Fruit fly (Drosophila melanogaster): ENCODE data around the gene CG32263.

Gene CG32263

dm6 chr3L:3855194-3855980 lies 44.5 kb upstream of the CG32263 start (continued):
- TF ChIP-seq ac (GFP tag; optimal IDR thresholded peaks at IDR 0.05) (no peak), CG14860 (GFP tag; IDR thresholded peaks at IDR 0.05; ENCODE audit: partially characterized antibody) (no peak), CG5180 (GFP tag; optimal IDR thresholded peaks at IDR 0.05) (peak; percentile 37), CG4328 (GFP tag; optimal IDR thresholded peaks at IDR 0.05) (no peak), CG42726 (GFP tag; IDR thresholded peaks at IDR 0.05; ENCODE audit: partially characterized antibody) (no peak), CG10959 (GFP tag; IDR thresholded peaks at IDR 0.05) (peak; percentile 71), CG5953 (GFP tag; IDR thresholded peaks at IDR 0.05) (no peak), psq (GFP tag; optimal IDR thresholded peaks at IDR 0.05) (no peak), unc-4 (GFP tag; IDR thresholded peaks at IDR 0.05; ENCODE audit: partially characterized antibody) (no peak), Dad (GFP tag; optimal IDR thresholded peaks at IDR 0.05) (no peak), sc (optimal IDR thresholded peaks at IDR 0.05) (no peak), sc (GFP tag; optimal IDR thresholded peaks at IDR 0.05) (peak; percentile 38), chm (GFP tag; IDR thresholded peaks at IDR 0.05) (no peak; the same call in 1 of the 2 replicates), CG17328 (GFP tag; IDR thresholded peaks at IDR 0.05) (peak; percentile 68), CG2129 (GFP tag; IDR thresholded peaks at IDR 0.05; ENCODE audit: partially characterized antibody) (no peak), CG11695 (GFP tag; IDR thresholded peaks at IDR 0.05) (peak; percentile 65; the same call in 1 of the 3 replicates), NFAT (GFP tag; IDR thresholded peaks at IDR 0.05) (no peak), klu (GFP tag; IDR thresholded peaks at IDR 0.05) (no peak), jigr1 (GFP tag; IDR thresholded peaks at IDR 0.05) (no peak), CG15073 (GFP tag; optimal IDR thresholded peaks at IDR 0.05) (no peak), CTCF (GFP tag; optimal IDR thresholded peaks at IDR 0.05) (no peak), Sox102F (GFP tag; optimal IDR thresholded peaks at IDR 0.05) (peak; percentile 60), slou (GFP tag; optimal IDR thresholded peaks at IDR 0.05) (no peak), bowl (GFP tag; IDR thresholded peaks at IDR 0.05) (no peak), gt (GFP tag; IDR thresholded peaks at IDR 0.05) (no peak), CG6791 (GFP tag; IDR thresholded peaks at IDR 0.05; ENCODE audit: partially characterized antibody) (no peak), CG7372 (GFP tag; IDR thresholded peaks at IDR 0.05) (0 out of 2 replicates have a peak, but pooled peaks have one; percentile 11), E2f1 (GFP tag; IDR thresholded peaks at IDR 0.05) (0 out of 2 replicates have a peak, but pooled peaks have one; percentile 22), ttk (GFP tag; IDR thresholded peaks at IDR 0.05) (no peak), pan (optimal IDR thresholded peaks at IDR 0.05) (no peak), pan (GFP tag; optimal IDR thresholded peaks at IDR 0.05 in 1 of 2, IDR thresholded peaks at IDR 0.05 in 1 of 2) (no peak), CG12744 (GFP tag; optimal IDR thresholded peaks at IDR 0.05) (no peak), jumu (GFP tag; optimal IDR thresholded peaks at IDR 0.05) (no peak), HLHmδ (GFP tag; optimal IDR thresholded peaks at IDR 0.05) (no peak), ash1 (GFP tag; optimal IDR thresholded peaks at IDR 0.05) (no peak), Side (GFP tag; optimal IDR thresholded peaks at IDR 0.05) (no peak), CG32767 (GFP tag; IDR thresholded peaks at IDR 0.05) (no peak), MTF-1 (GFP tag; optimal IDR thresholded peaks at IDR 0.05; ENCODE audit: borderline replicate concordance) (no peak), chinmo (GFP tag; IDR thresholded peaks at IDR 0.05; ENCODE audit: partially characterized antibody) (no peak), grn (GFP tag; optimal IDR thresholded peaks at IDR 0.05) (no peak), CG11085 (GFP tag; IDR thresholded peaks at IDR 0.05) (no peak), tgo (GFP tag; IDR thresholded peaks at IDR 0.05) (no peak; the same call in 2 of the 3 replicates), eve (GFP tag; optimal IDR thresholded peaks at IDR 0.05) (peak in 1 of 2 experiments; percentile 65), ind (GFP tag; optimal IDR thresholded peaks at IDR 0.05) (peak; percentile 8), CG3726 (GFP tag; IDR thresholded peaks at IDR 0.05) (no peak), prd (optimal IDR thresholded peaks at IDR 0.05) (no peak), prd (GFP tag; IDR thresholded peaks at IDR 0.05) (peak; percentile 83; the same call in 2 of the 3 replicates), CG7987 (GFP tag; optimal IDR thresholded peaks at IDR 0.05) (no peak), Hey (tag; optimal IDR thresholded peaks at IDR 0.05) (no peak), CG4707 (GFP tag; optimal IDR thresholded peaks at IDR 0.05) (peak; percentile 32), Gsc (GFP tag; IDR thresholded peaks at IDR 0.05) (no peak)

All from whole organism, embryonic.